Worm (Caenorhabditis elegans) whole organism, dauer: ENCODE data around the gene cpz-2.

ENCODE experiments used
- unc-62 ChIP-seq: sonication (generic microtip); optimal IDR thresholded peaks from 2 replicates; lab custom pipeline; 2017; ENCODE audit warnings: missing biosample characterization, missing genetic modification reagents, missing genetic modification characterization

cpz-2 gene

DNA sequence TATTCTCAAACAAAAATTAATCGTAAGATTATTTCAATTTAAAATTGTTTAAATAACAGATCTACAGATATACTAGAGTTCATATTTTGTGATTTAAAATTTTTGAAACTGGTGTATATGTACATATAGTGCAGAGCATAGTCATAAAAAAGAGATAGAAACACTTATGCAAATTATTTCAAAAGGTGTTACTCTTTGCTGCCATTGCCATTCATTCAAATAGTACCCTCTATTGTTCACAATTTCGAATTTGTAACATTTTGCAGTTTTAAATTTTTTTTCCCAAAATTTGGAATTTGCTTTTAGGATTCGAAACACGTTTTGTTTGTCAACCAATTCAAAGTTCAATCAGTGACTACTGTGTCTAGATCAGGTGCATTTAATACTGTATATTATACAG is 20.7 kb upstream of the cpz-2 start, which contains the start of gene F32H5.4:
F32H5.4 (plus strand) TSS at position 301 of the 400 bp plus-strand sequence.
- no peak for TF ChIP-seq unc-62 (GFP tag; lab: Kevin White, UChicago)

DNA sequence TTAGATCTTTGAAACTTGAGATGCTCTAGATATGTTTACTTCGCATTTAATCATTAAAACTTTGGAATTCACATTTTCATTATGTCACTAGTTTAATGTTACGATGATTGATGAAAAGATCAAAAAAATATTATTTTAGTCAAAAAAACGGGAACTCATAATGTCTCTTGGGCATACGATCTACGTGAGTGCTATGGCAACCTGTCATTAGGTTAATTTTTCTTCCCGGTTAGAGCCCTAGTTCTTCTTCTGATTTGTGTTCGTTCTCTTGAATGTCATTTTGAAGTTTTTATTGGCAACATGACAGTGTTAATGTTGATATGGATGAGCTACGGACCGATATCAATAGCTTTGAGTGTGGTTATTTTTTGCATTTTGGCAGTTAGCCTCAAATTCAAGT is 17.6 kb upstream of the cpz-2 start, which contains the start of gene srg-46:
srg-46 (plus strand) TSS at position 301 of the 400 bp plus-strand sequence.
- TF ChIP-seq unc-62 (GFP tag; lab: Kevin White, UChicago) = no peak

DNA sequence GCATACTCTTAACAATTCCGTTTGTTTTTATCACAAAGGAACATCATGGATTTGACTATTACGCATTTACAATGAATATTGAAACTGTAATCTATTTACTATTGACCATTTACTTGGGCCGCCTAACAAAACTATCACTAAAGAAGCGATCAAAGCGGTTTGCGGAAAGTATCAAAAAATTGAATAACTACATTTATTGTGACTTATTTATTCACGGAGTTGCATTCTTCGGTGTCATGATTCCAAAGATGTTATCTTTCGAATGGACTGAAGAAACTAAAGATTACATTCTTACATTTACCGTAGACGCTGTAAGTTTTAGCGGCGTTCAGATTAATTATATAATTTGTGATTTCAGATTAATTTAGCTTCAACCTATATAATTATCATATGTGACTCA is 16.8 kb upstream of the cpz-2 start:
- no peak for TF ChIP-seq unc-62 (GFP tag; lab: Kevin White, UChicago)

DNA sequence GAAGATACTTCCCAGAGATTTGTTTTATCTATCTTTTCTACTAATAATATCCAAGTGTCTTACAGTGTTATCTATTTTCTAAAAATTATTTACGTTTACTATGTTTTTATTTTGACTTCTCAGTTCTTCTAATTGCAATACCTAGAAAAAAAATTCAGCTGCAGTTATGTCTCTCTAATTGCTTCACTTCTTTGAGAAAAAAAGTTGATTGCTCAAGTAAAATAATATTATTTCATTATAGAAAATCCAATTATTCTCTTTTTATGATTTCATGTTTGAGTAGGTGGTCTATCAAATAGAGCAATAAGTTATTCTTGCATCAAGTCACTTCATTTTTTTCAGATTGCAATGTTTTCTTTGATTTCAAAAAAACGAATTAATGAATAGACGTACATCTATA is 14.5 kb upstream of the cpz-2 start:
- no peak for TF ChIP-seq unc-62 (GFP tag; lab: Kevin White, UChicago)

DNA sequence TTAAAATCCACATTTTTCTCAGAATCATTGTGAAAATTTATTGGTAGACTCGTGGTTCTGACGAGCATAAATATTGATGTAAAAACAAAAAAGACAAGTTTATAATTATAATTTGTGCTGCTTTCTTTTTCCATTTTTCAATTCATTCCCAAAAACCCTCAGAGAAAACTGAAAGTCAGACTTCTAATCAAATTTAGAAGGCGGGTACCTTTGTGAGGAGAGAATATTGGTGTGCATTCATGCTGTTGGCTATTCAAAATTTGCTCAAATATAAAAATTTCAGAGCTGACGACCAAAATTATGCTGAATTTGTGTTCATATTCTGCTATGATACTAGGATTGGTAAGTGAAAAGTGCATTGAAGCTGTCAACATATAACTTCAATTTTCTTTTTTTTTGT is 14.0 kb upstream of the cpz-2 start, which contains the start of gene srx-125:
srx-125 (plus strand) TSS at position 301 of the 400 bp plus-strand sequence.
- no peak for TF ChIP-seq unc-62 (GFP tag; lab: Kevin White, UChicago)

DNA sequence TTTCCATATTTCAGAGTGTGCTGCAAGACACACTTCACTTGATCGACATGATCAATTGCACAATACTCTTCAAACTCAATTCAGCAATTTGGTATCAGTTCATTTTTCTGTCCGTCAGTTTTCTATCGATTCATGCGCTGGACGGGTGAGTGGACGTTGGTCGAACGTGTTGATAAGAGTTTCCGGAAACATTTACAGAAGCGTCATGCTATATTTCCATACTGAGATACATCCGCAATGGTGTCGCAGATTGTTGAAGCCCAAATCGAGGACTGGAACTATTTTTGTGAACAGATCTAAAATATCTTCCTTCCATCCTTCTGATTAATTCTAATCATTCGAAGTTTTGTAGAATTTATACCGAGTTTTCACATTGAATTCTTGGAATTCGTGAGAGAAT is 11.3 kb upstream of the cpz-2 start:
- no peak for TF ChIP-seq unc-62 (GFP tag; lab: Kevin White, UChicago)

DNA sequence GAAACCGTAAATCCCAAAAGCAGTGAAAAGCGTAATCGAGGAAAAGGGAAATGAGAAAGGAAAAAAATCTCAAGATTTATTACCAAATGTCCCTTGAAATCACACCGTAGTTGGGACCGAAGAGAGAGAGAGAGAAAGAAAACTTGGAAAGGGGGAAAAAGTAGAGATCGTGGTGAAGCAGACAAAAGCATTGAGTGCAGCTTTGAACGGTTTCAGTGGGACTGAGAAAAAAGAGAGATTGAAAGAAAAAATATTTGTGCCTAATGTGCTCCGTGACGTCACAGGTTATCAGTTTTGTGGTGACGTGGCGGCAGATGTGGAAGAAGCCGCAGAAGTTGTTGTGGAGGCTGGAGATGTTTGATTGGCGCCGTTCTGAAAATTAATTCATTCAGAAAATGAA is 10.7 kb upstream of the cpz-2 start:
- TF ChIP-seq unc-62 (GFP tag; lab: Kevin White, UChicago) = no peak

DNA sequence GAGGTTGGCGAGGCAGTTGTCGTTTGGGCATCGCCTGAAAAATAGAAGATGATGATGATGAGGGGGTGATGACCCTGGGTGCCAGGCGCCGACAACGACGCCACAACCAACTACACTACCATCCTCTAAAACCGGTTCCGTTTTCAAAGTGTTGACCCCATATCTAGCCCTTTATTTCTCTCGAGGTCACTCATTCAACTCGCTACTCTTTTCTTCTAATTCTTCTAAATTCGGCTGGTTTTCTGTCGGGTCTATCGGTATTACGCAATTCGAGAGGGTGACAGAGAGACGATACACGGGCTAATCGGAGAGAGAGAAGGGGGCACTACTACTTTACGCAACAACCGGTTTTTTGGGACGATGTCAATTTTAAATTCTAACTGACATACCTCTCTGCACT is 9.7 kb upstream of the cpz-2 start:
- TF ChIP-seq unc-62 (GFP tag; lab: Kevin White, UChicago) = no peak

DNA sequence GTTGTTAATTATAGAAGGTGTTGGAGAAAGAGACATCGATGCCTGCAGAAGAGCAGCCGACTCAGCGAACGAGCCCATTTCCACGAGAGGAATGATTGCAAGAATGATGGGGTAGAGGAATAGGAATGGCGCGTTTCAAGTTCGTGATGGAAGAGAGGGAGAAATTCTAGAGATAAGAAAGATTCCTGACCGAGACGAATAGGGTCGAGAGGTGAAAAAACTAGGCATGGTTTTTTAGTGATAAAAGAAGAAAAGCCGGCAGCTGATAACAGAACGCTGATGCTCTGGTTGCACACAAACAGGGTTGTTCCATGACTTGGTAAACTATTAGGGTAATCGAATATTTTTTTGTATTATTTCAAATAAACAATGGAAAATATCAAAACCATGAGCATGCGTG is 8.2 kb upstream of the cpz-2 start:
- TF ChIP-seq unc-62 (GFP tag; lab: Kevin White, UChicago) = no peak

DNA sequence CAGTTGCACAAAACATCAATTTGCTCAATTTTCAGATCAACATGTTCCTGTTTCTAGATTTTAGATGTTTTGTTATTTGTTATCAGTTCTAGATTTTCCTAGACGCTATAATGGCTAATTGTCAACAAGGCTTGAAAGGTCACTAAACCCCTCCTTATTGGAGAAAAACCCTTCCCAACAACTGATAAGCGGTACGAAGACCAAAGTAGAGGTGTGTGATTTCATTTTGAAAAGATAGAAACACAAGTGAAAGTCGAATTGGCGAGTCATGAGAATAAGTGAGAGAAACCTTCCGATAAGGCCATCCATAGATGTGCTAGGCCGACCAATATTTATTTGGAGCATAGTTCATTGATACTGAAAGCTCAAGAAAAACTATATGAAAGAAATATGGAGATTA is 7.3 kb upstream of the cpz-2 start:
- no peak for TF ChIP-seq unc-62 (GFP tag; lab: Kevin White, UChicago)

DNA sequence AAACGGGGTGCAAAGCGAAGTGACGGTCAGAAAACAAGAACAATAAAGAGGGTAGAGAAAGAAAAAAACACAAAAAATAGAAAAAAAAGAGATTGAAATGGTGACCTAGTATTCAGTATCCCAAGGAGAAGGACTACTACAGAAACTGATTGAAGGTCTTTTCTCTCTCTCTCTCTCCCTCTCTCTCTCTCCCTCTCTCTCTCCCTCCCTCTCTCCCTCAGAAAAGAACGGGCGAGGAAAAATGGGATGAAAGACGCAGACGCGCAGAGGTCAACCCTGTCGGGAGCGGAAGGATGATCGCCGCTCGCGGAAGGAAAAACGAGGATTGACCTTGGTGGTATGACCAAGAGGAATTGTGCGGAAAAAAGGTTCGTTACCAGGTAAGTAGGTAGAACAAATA is 6.5 kb upstream of the cpz-2 start:
- TF ChIP-seq unc-62 (GFP tag; lab: Kevin White, UChicago) = no peak

DNA sequence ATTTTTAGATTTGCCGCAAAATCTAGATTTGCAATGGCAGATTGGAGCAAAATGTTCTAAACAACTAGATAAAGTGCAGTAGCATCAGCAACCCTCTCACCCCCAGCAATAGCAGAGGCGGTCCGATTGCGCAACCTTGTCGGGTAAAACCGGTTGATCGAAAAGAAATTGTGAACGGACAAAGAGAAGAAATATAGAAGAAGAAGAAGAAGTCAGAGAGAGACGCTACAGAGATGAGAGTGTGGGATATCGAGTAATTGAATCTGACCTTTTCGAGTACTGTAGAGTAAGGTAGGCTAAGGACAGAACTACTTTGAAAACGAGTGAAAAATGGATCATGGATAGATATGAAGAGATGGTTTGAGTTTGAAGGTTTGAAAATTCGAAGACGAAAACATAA is 5.1 kb upstream of the cpz-2 start:
- no peak for TF ChIP-seq unc-62 (GFP tag; lab: Kevin White, UChicago)

DNA sequence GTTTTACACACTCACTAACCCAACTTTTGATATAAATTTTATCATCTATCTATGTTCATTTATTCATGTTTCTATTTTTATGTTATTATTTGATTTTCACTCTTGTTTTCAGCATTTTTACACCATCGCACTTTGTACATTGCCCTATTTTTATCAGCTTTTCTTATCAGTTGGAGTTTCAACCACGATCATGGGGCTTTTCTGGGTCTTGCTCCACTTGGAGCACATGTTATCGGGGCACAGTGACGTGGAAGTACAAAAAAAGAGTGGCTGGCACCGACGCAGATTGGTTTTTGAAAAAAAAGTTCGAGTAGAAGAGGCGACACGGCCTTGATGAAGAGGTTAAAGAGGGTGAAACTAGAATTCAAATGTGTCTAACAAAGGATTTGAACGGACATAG is 3.9 kb upstream of the cpz-2 start:
- TF ChIP-seq unc-62 (GFP tag; lab: Kevin White, UChicago) = no peak

DNA sequence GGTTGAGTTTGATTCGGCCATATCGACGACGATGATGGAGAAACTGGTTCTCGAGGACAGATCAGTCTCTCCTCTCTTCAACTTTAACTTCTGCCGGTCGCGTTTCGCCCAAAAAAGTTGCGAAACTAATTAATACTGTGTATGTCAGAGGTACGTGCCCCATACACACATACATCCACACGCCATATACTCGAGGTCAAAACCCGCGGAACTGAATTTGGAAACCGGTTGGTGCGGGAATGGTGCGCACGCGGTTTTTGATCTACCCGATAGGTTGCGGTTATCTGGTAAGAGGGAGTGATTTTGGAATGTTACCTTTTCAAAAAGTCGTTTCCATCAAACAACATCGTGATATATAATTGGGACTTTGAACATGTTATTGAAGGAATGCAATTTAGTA is 811 bp upstream of the cpz-2 start, which contains the start of gene ifbp-1:
ifbp-1 (minus strand) TSS at position 85 of the 400 bp plus-strand sequence.
- TF ChIP-seq unc-62 (GFP tag; lab: Kevin White, UChicago) = no peak

DNA sequence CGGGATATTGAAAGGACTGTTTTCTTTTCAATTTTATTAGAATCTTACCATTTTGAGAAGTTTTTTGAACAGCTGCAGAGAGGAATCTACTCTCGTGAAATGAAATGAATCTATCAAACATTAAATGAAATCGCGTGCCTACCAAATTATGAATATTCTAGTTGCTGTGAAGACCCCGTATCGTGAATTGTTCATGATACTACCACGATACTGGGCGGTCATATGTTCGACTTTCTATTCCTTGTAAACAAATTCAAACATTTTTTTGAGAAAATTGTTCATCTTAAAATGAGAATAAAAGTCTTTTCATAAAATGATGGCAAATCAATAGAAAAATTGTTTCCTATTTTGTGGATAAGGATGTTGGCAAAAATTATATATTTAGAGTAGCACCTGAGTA is 4.8 kb downstream of the cpz-2 start, which contains the start of gene gcy-34:
gcy-34 (minus strand) TSS at position 101 of the 400 bp plus-strand sequence.
- TF ChIP-seq unc-62 (GFP tag; lab: Kevin White, UChicago) = no peak

DNA sequence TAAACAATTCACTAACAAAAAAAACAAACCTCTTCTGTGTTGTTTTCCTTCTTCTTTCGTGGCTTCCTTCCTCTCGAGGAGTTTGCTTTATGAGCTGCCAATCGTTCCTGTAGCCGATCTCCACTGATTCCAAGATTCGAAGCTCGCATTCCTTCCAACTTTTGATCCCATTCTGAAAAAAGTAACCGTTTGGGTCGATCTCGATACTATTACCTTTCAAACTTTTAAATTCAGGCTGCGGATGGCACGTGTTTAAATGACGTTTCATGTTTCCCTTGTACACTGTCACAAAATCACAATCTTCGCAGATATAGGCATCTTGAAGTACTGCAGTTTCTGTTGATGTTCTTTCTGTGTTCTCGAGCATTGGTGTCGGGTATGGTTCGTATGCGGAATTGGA is 6.5 kb downstream of the cpz-2 start:
- TF ChIP-seq unc-62 (GFP tag; lab: Kevin White, UChicago) = no peak

DNA sequence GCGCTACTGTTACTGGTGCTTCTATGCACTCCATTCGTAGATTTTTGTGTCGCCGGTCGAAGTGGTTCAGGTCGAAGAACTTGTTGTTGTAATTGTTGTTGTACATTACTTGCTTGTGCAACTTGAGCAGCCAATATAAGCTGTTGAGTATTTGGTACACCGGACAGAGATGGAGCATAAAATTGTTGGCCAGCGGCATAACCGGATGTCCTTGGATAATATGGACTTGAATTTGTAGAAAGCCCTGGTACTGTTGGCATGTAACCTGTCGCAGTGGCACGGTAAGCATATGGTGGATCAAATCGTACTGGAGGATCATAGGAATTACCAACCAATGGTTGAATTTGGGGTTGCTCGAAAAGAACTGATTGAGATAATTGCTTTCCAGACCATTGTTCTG is 8.0 kb downstream of the cpz-2 start:
- no peak for TF ChIP-seq unc-62 (GFP tag; lab: Kevin White, UChicago)

DNA sequence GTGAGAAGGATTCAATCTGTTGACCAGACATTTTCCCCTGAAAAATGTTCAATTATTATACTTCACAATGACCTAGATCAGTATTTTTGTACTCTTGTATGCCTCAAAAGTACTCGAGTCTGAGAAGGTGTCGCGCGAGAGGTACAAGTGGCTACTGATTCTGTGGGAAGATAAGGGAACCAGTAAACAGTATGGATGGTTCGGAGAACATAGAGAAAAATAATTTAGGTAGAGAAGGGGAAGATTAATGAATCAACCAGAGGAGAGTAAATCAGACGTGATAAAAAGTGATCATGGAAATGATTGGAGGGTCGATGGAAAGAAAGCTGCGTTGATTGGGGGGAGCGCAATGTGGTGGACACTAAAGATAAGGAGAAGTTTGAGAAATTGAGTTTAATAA is 8.5 kb downstream of the cpz-2 start:
- TF ChIP-seq unc-62 (GFP tag; lab: Kevin White, UChicago) = no peak
